Worm (Caenorhabditis elegans) whole organism, L1 larva: Measurements from ENCODE around the gene scav-3.

Experiments used
- C16A3.4 ChIP-seq: fragments of 150-350 bp; optimal IDR thresholded peaks from 2 replicates; lab custom pipeline; 2014; ENCODE audit warnings: missing biosample characterization, missing genetic modification characterization
- F16B12.6 ChIP-seq: fragments of 150-350 bp; optimal IDR thresholded peaks from 2 replicates; lab custom pipeline; 2014; ENCODE audit warnings: missing biosample characterization, missing genetic modification characterization
- aly-2 ChIP-seq: fragments of 150-350 bp; optimal IDR thresholded peaks from 2 replicates; lab custom pipeline; 2014; ENCODE audit warnings: missing biosample characterization, missing genetic modification characterization
- ama-1 ChIP-seq: fragments of 150-350 bp; optimal IDR thresholded peaks from 2 replicates; lab custom pipeline; 2014
- ceh-63 ChIP-seq: fragments of 200-800 bp; sonication (Bioruptor generic); optimal IDR thresholded peaks from 2 replicates; lab custom pipeline; 2018; ENCODE audit warnings: mild to moderate bottlenecking, missing genetic modification characterization, missing compliant biosample characterization
- ceh-82 ChIP-seq, 3 experiments: fragments of 150-350 bp in 1 of 3; sonication (generic microtip) in 2 of 3; optimal IDR thresholded peaks; 2 replicates each; lab custom pipeline; 2014 to 2017; ENCODE audit warnings: missing biosample characterization in 3 of 3, missing genetic modification characterization in 3 of 3
- ceh-90 ChIP-seq: sonication (generic microtip); optimal IDR thresholded peaks from 2 replicates; lab custom pipeline; 2016; ENCODE audit warnings: missing genetic modification characterization, missing compliant biosample characterization
- ces-1 ChIP-seq: fragments of 150-350 bp; optimal IDR thresholded peaks from 2 replicates; lab custom pipeline; 2014; ENCODE audit warnings: missing biosample characterization, missing genetic modification reagents, missing genetic modification characterization
- dpl-1 ChIP-seq, 3 experiments: fragments of 150-350 bp in 2 of 3; sonication (generic microtip) in 1 of 3; optimal IDR thresholded peaks; 2 replicates each; lab custom pipeline; 2014 to 2017; ENCODE audit warnings: missing biosample characterization in 3 of 3, missing genetic modification characterization in 3 of 3, missing genetic modification reagents in 3 of 3
- efl-1 ChIP-seq, 4 experiments: fragments of 150-350 bp; optimal IDR thresholded peaks in 3 of 4; peaks in 1 of 4; 1 replicate in 1 of 4; 2 replicates in 3 of 4; lab custom pipeline; 2014; ENCODE audit warnings: missing biosample characterization in 2 of 4, missing genetic modification characterization in 2 of 4, missing genetic modification reagents in 2 of 4
- elt-3 ChIP-seq, 6 experiments: fragments of 150-350 bp in 1 of 6; sonication (generic microtip); optimal IDR thresholded peaks; 2 replicates each; lab custom pipeline; 2017 to 2018; ENCODE audit warnings: missing biosample characterization in 6 of 6, missing genetic modification characterization in 6 of 6, inconsistent platforms in 1 of 6
- fkh-4 ChIP-seq: sonication (generic microtip); optimal IDR thresholded peaks from 2 replicates; lab custom pipeline; 2016; ENCODE audit warnings: missing compliant biosample characterization, missing genetic modification characterization, borderline replicate concordance
- grh-1 ChIP-seq: fragments of 200-800 bp; sonication (Bioruptor generic); IDR thresholded peaks from 2 replicates; pipeline ENCODE4 v1.3.6; 2022; ENCODE audit warnings: missing genetic modification reagents, missing genetic modification characterization, missing compliant biosample characterization
- hlh-17 ChIP-seq: fragments of 200-800 bp; sonication (Bioruptor generic); optimal IDR thresholded peaks from 2 replicates; lab custom pipeline; 2018; ENCODE audit warnings: missing genetic modification characterization, mild to moderate bottlenecking, missing compliant biosample characterization, moderate library complexity, borderline replicate concordance
- hlh-4 ChIP-seq: sonication (generic microtip); optimal IDR thresholded peaks from 2 replicates; lab custom pipeline; 2016; ENCODE audit warnings: mild to moderate bottlenecking, missing genetic modification characterization, missing compliant biosample characterization
- irx-1 ChIP-seq: sonication (generic microtip); optimal IDR thresholded peaks from 2 replicates; lab custom pipeline; 2016; ENCODE audit warnings: missing genetic modification characterization, missing compliant biosample characterization
- lin-35 ChIP-seq, 2 experiments: fragments of 150-350 bp; optimal IDR thresholded peaks; 2 replicates each; lab custom pipeline; 2014; ENCODE audit warnings: missing biosample characterization in 2 of 2, missing genetic modification characterization in 2 of 2, missing genetic modification reagents in 2 of 2
- lin-39 ChIP-seq: fragments of 150-350 bp; optimal IDR thresholded peaks from 2 replicates; lab custom pipeline; 2014; ENCODE audit warnings: missing biosample characterization, missing genetic modification reagents, missing genetic modification characterization
- lir-3 ChIP-seq: sonication (generic microtip); optimal IDR thresholded peaks from 2 replicates; lab custom pipeline; 2016; ENCODE audit warnings: mild to moderate bottlenecking, missing genetic modification characterization, moderate library complexity, missing compliant biosample characterization; ENCODE audit not compliant: poor library complexity
- mab-9 ChIP-seq: fragments of 200-800 bp; sonication (Bioruptor generic); IDR thresholded peaks from 2 replicates; pipeline ENCODE4 v1.3.6; 2022; ENCODE audit warnings: missing genetic modification reagents, missing genetic modification characterization, missing compliant biosample characterization
- mdl-1 ChIP-seq, 2 experiments: fragments of 150-350 bp; optimal IDR thresholded peaks; 2 replicates each; lab custom pipeline; 2014 to 2017; ENCODE audit warnings: missing biosample characterization in 2 of 2, missing genetic modification characterization in 2 of 2, inconsistent platforms in 1 of 2
- nhr-237 ChIP-seq: fragments of 150-350 bp; optimal IDR thresholded peaks from 2 replicates; lab custom pipeline; 2014; ENCODE audit warnings: missing biosample characterization, missing genetic modification characterization
- nhr-28 ChIP-seq: fragments of 150-350 bp; optimal IDR thresholded peaks from 2 replicates; lab custom pipeline; 2014; ENCODE audit warnings: missing biosample characterization, missing genetic modification characterization
- nhr-71 ChIP-seq: sonication (generic microtip); optimal IDR thresholded peaks from 2 replicates; lab custom pipeline; 2016; ENCODE audit warnings: mild to moderate bottlenecking, missing genetic modification characterization, moderate library complexity, missing compliant biosample characterization
- nhr-76 ChIP-seq: sonication (generic microtip); optimal IDR thresholded peaks from 2 replicates; lab custom pipeline; 2017; ENCODE audit warnings: missing biosample characterization, missing genetic modification characterization
- nhr-77 ChIP-seq: fragments of 150-350 bp; optimal IDR thresholded peaks from 2 replicates; lab custom pipeline; 2014; ENCODE audit warnings: missing biosample characterization, missing genetic modification characterization
- nhr-85 ChIP-seq: sonication (generic microtip); peaks from one replicate; lab custom pipeline; 2016; ENCODE audit warnings: missing genetic modification characterization, inconsistent platforms, missing compliant biosample characterization
- skn-1 ChIP-seq: fragments of 150-350 bp; optimal IDR thresholded peaks from 2 replicates; lab custom pipeline; 2014; ENCODE audit warnings: missing biosample characterization, missing genetic modification characterization
- sox-4 ChIP-seq: sonication (generic microtip); optimal IDR thresholded peaks from 2 replicates; lab custom pipeline; 2016; ENCODE audit warnings: missing genetic modification characterization, missing compliant biosample characterization
- sptf-1 ChIP-seq: fragments of 150-350 bp; optimal IDR thresholded peaks from 2 replicates; lab custom pipeline; 2014; ENCODE audit warnings: missing biosample characterization, missing genetic modification characterization
- tbx-2 ChIP-seq: sonication (generic microtip); optimal IDR thresholded peaks from 2 replicates; lab custom pipeline; 2016; ENCODE audit warnings: missing genetic modification characterization, missing compliant biosample characterization
- tlp-1 ChIP-seq: fragments of 150-350 bp; optimal IDR thresholded peaks from 2 replicates; lab custom pipeline; 2014; ENCODE audit warnings: missing biosample characterization, missing genetic modification characterization
- unc-30 ChIP-seq: sonication (generic microtip); optimal IDR thresholded peaks from 2 replicates; lab custom pipeline; 2017; ENCODE audit warnings: missing biosample characterization, missing genetic modification characterization
- unc-62 ChIP-seq: fragments of 150-350 bp; optimal IDR thresholded peaks from 2 replicates; lab custom pipeline; 2014; ENCODE audit warnings: missing biosample characterization, missing genetic modification reagents, missing genetic modification characterization
- unc-98 ChIP-seq: fragments of 200-800 bp; sonication (Bioruptor generic); IDR thresholded peaks from 2 replicates; pipeline ENCODE4 v1.3.6; 2022; ENCODE audit warnings: missing genetic modification characterization, missing compliant biosample characterization
- xbp-1 ChIP-seq: sonication (generic microtip); optimal IDR thresholded peaks from 2 replicates; lab custom pipeline; 2016; ENCODE audit warnings: missing genetic modification characterization, missing compliant biosample characterization
- zip-4 ChIP-seq: fragments of 200-800 bp; sonication (Bioruptor generic); optimal IDR thresholded peaks from 2 replicates; lab custom pipeline; 2018; ENCODE audit warnings: mild to moderate bottlenecking, missing genetic modification characterization, moderate library complexity, missing compliant biosample characterization
- ztf-4 ChIP-seq: fragments of 150-350 bp; optimal IDR thresholded peaks from 2 replicates; lab custom pipeline; 2014; ENCODE audit warnings: missing biosample characterization, missing genetic modification characterization

Gene scav-3

DNA sequence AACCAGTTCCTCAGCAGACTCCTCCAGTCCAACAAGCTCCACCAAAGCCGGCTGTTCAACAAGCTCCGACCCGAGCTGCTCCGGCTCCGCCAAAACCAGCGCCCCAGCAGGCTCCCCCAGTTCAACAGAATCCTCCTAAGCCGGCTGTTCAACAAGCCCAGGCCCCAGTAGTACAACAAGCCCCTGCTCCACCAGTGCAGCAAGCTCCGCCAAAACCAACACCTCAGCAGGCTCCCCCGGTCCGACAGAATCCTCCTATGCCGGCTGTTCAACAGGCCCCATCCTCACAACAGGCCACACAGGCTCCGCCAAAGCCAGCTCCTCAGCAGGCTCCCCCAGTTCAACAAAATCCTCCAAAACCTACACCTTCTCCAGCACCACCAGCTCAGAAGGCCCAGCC lies 13.9 kb upstream of the scav-3 start:
- TF ChIP-seq unc-98 (GFP tag; lab: Robert Waterston, UW): no peak
- no peak for TF ChIP-seq mdl-1 (tag; optimal IDR thresholded peaks at IDR 0.05; lab: Kevin White, UChicago)
- TF ChIP-seq, all 84 proteins: peak for 0

DNA sequence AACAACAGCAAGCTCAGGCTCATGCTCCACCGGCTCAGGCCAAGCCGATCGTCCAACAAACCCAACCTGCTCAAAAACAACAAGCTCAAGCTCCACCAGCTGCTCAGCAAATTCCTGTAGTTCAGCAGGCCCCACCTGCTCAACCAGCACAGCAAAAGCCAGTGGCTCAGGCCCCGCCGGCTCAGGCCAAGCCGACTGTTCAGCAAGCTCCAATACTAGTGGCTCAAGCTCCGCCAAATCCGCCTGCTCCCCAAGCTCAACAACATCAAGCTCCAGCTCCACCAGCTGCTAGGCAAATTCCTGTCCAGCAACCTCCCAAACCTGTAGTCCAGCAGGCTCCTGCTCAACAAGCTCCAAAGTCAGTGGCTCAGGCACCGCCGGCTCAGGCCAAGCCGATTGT lies 13.2 kb upstream of the scav-3 start:
- no peak for TF ChIP-seq ceh-82 (tag; optimal IDR thresholded peaks at IDR 0.05; lab: Kevin White, UChicago)
- TF ChIP-seq zip-4 (GFP tag; lab: Kevin White, UChicago): no peak
- TF ChIP-seq mab-9 (GFP tag; lab: Robert Waterston, UW): no peak
- TF ChIP-seq elt-3 (tag; optimal IDR thresholded peaks at IDR 0.05; lab: Kevin White, UChicago): no peak
- TF ChIP-seq unc-62: no peak
- no peak for TF ChIP-seq unc-30 (tag; lab: Kevin White, UChicago)
- no peak for TF ChIP-seq nhr-77 (tag; lab: Kevin White, UChicago)
- TF ChIP-seq nhr-237 (tag; lab: Kevin White, UChicago): no peak
- TF ChIP-seq tlp-1 (tag; lab: Kevin White, UChicago): no peak
- no peak for TF ChIP-seq hlh-17 (GFP tag; lab: Kevin White, UChicago)
- no peak for TF ChIP-seq ceh-63 (GFP tag; lab: Kevin White, UChicago)
- no peak for TF ChIP-seq C16A3.4 (tag; lab: Kevin White, UChicago)
- TF ChIP-seq nhr-28 (tag; lab: Kevin White, UChicago): no peak
- TF ChIP-seq sox-4 (tag; lab: Kevin White, UChicago): no peak
- TF ChIP-seq ces-1: no peak
- TF ChIP-seq irx-1: no peak
- no peak for TF ChIP-seq sptf-1 (tag; lab: Kevin White, UChicago)

- TF ChIP-seq grh-1 (GFP tag; lab: Robert Waterston, UW) (no peak), hlh-4 (tag; lab: Kevin White, UChicago) (no peak), nhr-85 (no peak)
These were observed 12.2 kb upstream of the scav-3 start, which contains the start of gene Y49E10.29 for ce11 chrIII:12468869-12469268. TSS of gene Y49E10.29 (plus strand) at chrIII:12469169.

- no peak for TF ChIP-seq efl-1 (optimal IDR thresholded peaks at IDR 0.05; lab: Kevin White, UChicago)
- no peak for TF ChIP-seq efl-1 (GFP tag; optimal IDR thresholded peaks at IDR 0.05 in 1 of 2; lab: Kevin White, UChicago)
- no peak for TF ChIP-seq lin-39
- TF ChIP-seq ceh-90 (tag; lab: Kevin White, UChicago): no peak
- no peak for TF ChIP-seq C16A3.4 (tag; lab: Kevin White, UChicago)
- TF ChIP-seq lir-3 (tag; lab: Kevin White, UChicago): no peak
- no peak for TF ChIP-seq nhr-71 (tag; lab: Kevin White, UChicago)
- TF ChIP-seq, all 84 proteins: peak for 0
These were observed 9.7 kb upstream of the scav-3 start, which contains the start of gene pstk-1 for ce11 chrIII:12466310-12466709. TSS of gene pstk-1 (plus strand) at chrIII:12466610.

DNA sequence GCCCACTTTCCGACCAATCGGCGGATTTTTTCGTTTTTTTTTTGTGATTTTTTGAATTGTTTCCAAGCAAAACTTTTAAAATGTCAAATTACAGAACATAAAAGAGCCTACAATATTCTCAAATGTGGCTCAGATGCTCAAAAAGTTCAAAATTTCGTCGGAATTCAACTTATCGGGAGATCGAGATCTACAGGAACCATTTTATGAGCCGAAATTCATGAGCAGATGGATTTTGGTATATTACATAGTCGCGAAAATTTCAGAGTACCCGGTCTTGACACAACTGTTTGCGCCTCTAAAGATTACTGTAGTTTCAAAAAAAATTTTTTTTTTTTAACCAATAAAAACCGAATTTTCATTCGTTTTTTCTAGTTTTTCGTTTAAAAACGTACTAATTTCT lies 2.3 kb upstream of the scav-3 start:
- TF ChIP-seq nhr-237 (tag; lab: Kevin White, UChicago) (no peak), efl-1 (optimal IDR thresholded peaks at IDR 0.05; lab: Kevin White, UChicago) (no peak), efl-1 (GFP tag; optimal IDR thresholded peaks at IDR 0.05 in 1 of 2; lab: Kevin White, UChicago) (peak in 1 of 2 experiments; percentile 88)

DNA sequence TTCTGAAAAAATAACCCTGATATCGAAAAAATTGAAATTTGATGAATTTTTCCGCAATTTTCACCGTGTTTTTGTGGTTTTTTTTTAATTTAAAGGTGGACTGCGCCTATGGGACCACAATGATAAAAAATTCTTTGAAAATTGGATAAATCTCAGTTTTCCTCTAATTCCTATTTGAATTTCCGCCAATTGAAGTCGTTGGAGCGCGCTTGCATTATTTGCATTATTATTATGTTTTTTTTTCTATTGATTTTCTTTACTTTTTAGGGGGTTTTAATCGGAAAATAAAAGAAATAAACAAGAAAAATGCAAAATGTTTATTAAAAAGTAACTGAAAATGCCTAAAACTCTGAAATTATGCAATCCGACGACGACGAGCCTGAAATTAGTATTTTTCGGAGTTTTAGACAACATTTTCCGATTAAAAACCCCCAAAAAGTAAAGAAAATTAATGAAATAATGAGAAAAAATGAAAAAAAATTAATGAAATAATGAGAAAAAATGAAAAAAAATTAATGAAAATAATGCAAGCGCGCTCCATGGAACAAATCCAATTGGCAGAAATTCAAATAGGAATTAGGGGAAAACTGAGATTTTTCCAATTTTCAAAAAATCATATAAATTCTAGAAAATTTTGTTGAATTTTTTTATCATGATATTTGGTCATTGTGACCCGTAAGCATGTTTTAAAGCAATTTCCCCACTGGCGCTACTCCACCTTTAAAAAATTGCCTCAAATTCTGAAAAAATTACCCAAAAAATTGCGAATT lies 814 bp downstream of the scav-3 start:
- TF ChIP-seq ama-1 (lab: Kevin White, UChicago) (no peak), nhr-76 (tag; lab: Kevin White, UChicago) (no peak), skn-1 (tag; lab: Kevin White, UChicago) (no peak), F16B12.6 (tag; lab: Kevin White, UChicago) (no peak), tbx-2 (tag; lab: Kevin White, UChicago) (no peak), efl-1 (optimal IDR thresholded peaks at IDR 0.05; lab: Kevin White, UChicago) (peak in 1 of 2 experiments; percentile 53), efl-1 (GFP tag; optimal IDR thresholded peaks at IDR 0.05 in 1 of 2; lab: Kevin White, UChicago) (peak; percentile 34 to 95), aly-2 (tag; lab: Kevin White, UChicago) (no peak), fkh-4 (tag; lab: Kevin White, UChicago) (no peak), lin-35 (GFP tag; optimal IDR thresholded peaks at IDR 0.05; lab: Kevin White, UChicago) (peak in 1 of 2 experiments; percentile 13), nhr-237 (tag; lab: Kevin White, UChicago) (no peak), xbp-1 (tag; lab: Kevin White, UChicago) (no peak), mab-9 (GFP tag; lab: Robert Waterston, UW) (no peak), dpl-1 (GFP tag; optimal IDR thresholded peaks at IDR 0.05; lab: Kevin White, UChicago) (peak in 2 of 3 experiments; percentile 23 to 39), ztf-4 (tag; lab: Kevin White, UChicago) (peak; percentile 79)
- TF ChIP-seq, all 84 proteins: peak for 4
